Fruit fly (Drosophila melanogaster): Measurements from ENCODE around the gene CG5555.

CG5555 gene

dm6 chr3R:19165620-19166055 lies 14.7 kb downstream of the CG5555 start (continued):
- TF ChIP-seq CG17568 (GFP tag; optimal IDR thresholded peaks at IDR 0.05) (peak; percentile 41), Hr51 (GFP tag; optimal IDR thresholded peaks at IDR 0.05) (no peak), CG11085 (GFP tag; IDR thresholded peaks at IDR 0.05) (no peak), zf30C (GFP tag; optimal IDR thresholded peaks at IDR 0.05) (peak; percentile 7), CG3726 (GFP tag; IDR thresholded peaks at IDR 0.05) (no peak), CG32767 (GFP tag; IDR thresholded peaks at IDR 0.05) (peak; percentile 96), psq (GFP tag; optimal IDR thresholded peaks at IDR 0.05) (peak; percentile 73), Doc3 (GFP tag; IDR thresholded peaks at IDR 0.05; ENCODE audit: partially characterized antibody) (peak; percentile 28; the same call in 1 of the 3 replicates), Poxn (GFP tag; IDR thresholded peaks at IDR 0.05) (no peak)

dm6 chr3R:19164873-19165456 lies 15.4 kb downstream of the CG5555 start:
- TF ChIP-seq CG32532 (GFP tag; IDR thresholded peaks at IDR 0.05): peak; percentile 54
- TF ChIP-seq D19A (tag; optimal IDR thresholded peaks at IDR 0.05): peak; percentile 32
- peak; percentile 27; the same call in 1 of the 3 replicates for TF ChIP-seq so (GFP tag; IDR thresholded peaks at IDR 0.05)
- peak; percentile 27 for TF ChIP-seq CG1529 (GFP tag; optimal IDR thresholded peaks at IDR 0.05)
- no peak for TF ChIP-seq stwl (tag; optimal IDR thresholded peaks at IDR 0.05)
- peak in 1 of 2 experiments; percentile 35 for TF ChIP-seq dpn (GFP tag; optimal IDR thresholded peaks at IDR 0.05)
- TF ChIP-seq CG12299 (tag; optimal IDR thresholded peaks at IDR 0.05): no peak
- no peak for TF ChIP-seq jing (GFP tag; optimal IDR thresholded peaks at IDR 0.05)
- TF ChIP-seq CG10209 (GFP tag; optimal IDR thresholded peaks at IDR 0.05): peak; percentile 51
- no peak for TF ChIP-seq ac (GFP tag; optimal IDR thresholded peaks at IDR 0.05)
- TF ChIP-seq gsb (GFP tag; IDR thresholded peaks at IDR 0.05): no peak
- TF ChIP-seq CG17829 (tag; optimal IDR thresholded peaks at IDR 0.05): peak; percentile 9
- TF ChIP-seq CG7987 (GFP tag; optimal IDR thresholded peaks at IDR 0.05): no peak
- TF ChIP-seq CG14710 (tag; optimal IDR thresholded peaks at IDR 0.05): peak; percentile 31
- peak; percentile 53; the same call in 1 of the 3 replicates for TF ChIP-seq CG11456 (GFP tag; IDR thresholded peaks at IDR 0.05)
- TF ChIP-seq Dbx (GFP tag; IDR thresholded peaks at IDR 0.05): no peak
- peak; percentile 24 for TF ChIP-seq Usf (GFP tag; optimal IDR thresholded peaks at IDR 0.05)
- TF ChIP-seq CG9932 (GFP tag; IDR thresholded peaks at IDR 0.05): no peak
- TF ChIP-seq CG10565 (GFP tag; optimal IDR thresholded peaks at IDR 0.05): no peak
- TF ChIP-seq exex (tag; optimal IDR thresholded peaks at IDR 0.05): no peak
- no peak for TF ChIP-seq CG2199 (GFP tag; IDR thresholded peaks at IDR 0.05)
- TF ChIP-seq Mad (GFP tag; optimal IDR thresholded peaks at IDR 0.05): peak; percentile 58
- TF ChIP-seq Hmr (GFP tag; optimal IDR thresholded peaks at IDR 0.05): peak; percentile 0
- no peak for TF ChIP-seq ems (GFP tag; optimal IDR thresholded peaks at IDR 0.05)
- no peak for TF ChIP-seq CG6854 (GFP tag; optimal IDR thresholded peaks at IDR 0.05)
- TF ChIP-seq CG17568 (GFP tag; optimal IDR thresholded peaks at IDR 0.05): no peak
- TF ChIP-seq HmgZ (tag; optimal IDR thresholded peaks at IDR 0.05): peak; percentile 16
- TF ChIP-seq NC2β (GFP tag; optimal IDR thresholded peaks at IDR 0.05): peak; percentile 37
- TF ChIP-seq CG15011 (GFP tag; optimal IDR thresholded peaks at IDR 0.05): no peak
- peak; percentile 6 for TF ChIP-seq CG15601 (tag; optimal IDR thresholded peaks at IDR 0.05)
- TF ChIP-seq luna (GFP tag; optimal IDR thresholded peaks at IDR 0.05): no peak
- no peak for TF ChIP-seq rib (GFP tag; IDR thresholded peaks at IDR 0.05)
- TF ChIP-seq NfI (GFP tag; optimal IDR thresholded peaks at IDR 0.05): peak; percentile 42
- TF ChIP-seq CG6765 (GFP tag; optimal IDR thresholded peaks at IDR 0.05): no peak
- peak; percentile 44 for TF ChIP-seq Xbp1 (GFP tag; optimal IDR thresholded peaks at IDR 0.05)
- TF ChIP-seq ash1 (GFP tag; optimal IDR thresholded peaks at IDR 0.05): no peak
- TF ChIP-seq CG14014 (GFP tag; IDR thresholded peaks at IDR 0.05): peak; percentile 12; the same call in 1 of the 2 replicates
- no peak for TF ChIP-seq da (GFP tag; optimal IDR thresholded peaks at IDR 0.05)
- TF ChIP-seq dmrt99B (tag; optimal IDR thresholded peaks at IDR 0.05): peak; percentile 62
- TF ChIP-seq Trl (optimal IDR thresholded peaks at IDR 0.05): no peak
- no peak for TF ChIP-seq Trl (GFP tag; optimal IDR thresholded peaks at IDR 0.05)
